Worm (Caenorhabditis elegans) whole organism, L1 larva: Measurements from ENCODE around the gene pfas-1.

Experiments
- C16A3.4 ChIP-seq: fragments of 150-350 bp; optimal IDR thresholded peaks from 2 replicates; lab custom pipeline; 2014; ENCODE audit warnings: missing biosample characterization, missing genetic modification characterization
- C34B4.2 ChIP-seq: sonication (generic microtip); optimal IDR thresholded peaks from 2 replicates; lab custom pipeline; 2017; ENCODE audit warnings: mild to moderate bottlenecking, missing genetic modification characterization, missing compliant biosample characterization
- Y116A8C.19 ChIP-seq: sonication (generic microtip); optimal IDR thresholded peaks from 2 replicates; lab custom pipeline; 2016; ENCODE audit warnings: missing compliant biosample characterization, missing genetic modification characterization, borderline replicate concordance
- alr-1 ChIP-seq: fragments of 200-800 bp; sonication (Bioruptor generic); optimal IDR thresholded peaks from 2 replicates; lab custom pipeline; 2018; ENCODE audit warnings: borderline replicate concordance, mild to moderate bottlenecking, missing genetic modification characterization, missing compliant biosample characterization
- ama-1 ChIP-seq: fragments of 150-350 bp; optimal IDR thresholded peaks from 2 replicates; lab custom pipeline; 2014
- ceh-63 ChIP-seq: fragments of 200-800 bp; sonication (Bioruptor generic); optimal IDR thresholded peaks from 2 replicates; lab custom pipeline; 2018; ENCODE audit warnings: mild to moderate bottlenecking, missing genetic modification characterization, missing compliant biosample characterization
- ceh-88 ChIP-seq: fragments of 200-800 bp; sonication (Bioruptor generic); IDR thresholded peaks from 2 replicates; pipeline ENCODE4 v1.3.6; 2022; ENCODE audit warnings: missing genetic modification characterization, missing compliant biosample characterization
- ces-1 ChIP-seq: fragments of 150-350 bp; optimal IDR thresholded peaks from 2 replicates; lab custom pipeline; 2014; ENCODE audit warnings: missing biosample characterization, missing genetic modification reagents, missing genetic modification characterization
- efl-3 ChIP-seq: fragments of 200-800 bp; sonication (Bioruptor generic); optimal IDR thresholded peaks from 2 replicates; lab custom pipeline; 2018; ENCODE audit warnings: mild to moderate bottlenecking, missing genetic modification characterization, missing compliant biosample characterization
- egl-13 ChIP-seq: sonication (generic microtip); optimal IDR thresholded peaks from 2 replicates; lab custom pipeline; 2016; ENCODE audit warnings: missing genotype, missing genetic modification reagents, missing genetic modification characterization, missing compliant biosample characterization
- elt-2 ChIP-seq: sonication (generic microtip); optimal IDR thresholded peaks from 2 replicates; lab custom pipeline; 2016; ENCODE audit warnings: missing genetic modification characterization, mild to moderate bottlenecking, inconsistent platforms, missing compliant biosample characterization, missing genetic modification reagents
- elt-3 ChIP-seq, 6 experiments: fragments of 150-350 bp in 1 of 6; sonication (generic microtip); optimal IDR thresholded peaks; 2 replicates each; lab custom pipeline; 2017 to 2018; ENCODE audit warnings: missing biosample characterization in 6 of 6, missing genetic modification characterization in 6 of 6, inconsistent platforms in 1 of 6
- fkh-10 ChIP-seq: sonication (generic microtip); optimal IDR thresholded peaks from 2 replicates; lab custom pipeline; 2017; ENCODE audit warnings: missing biosample characterization, missing genetic modification reagents, missing genetic modification characterization
- fkh-4 ChIP-seq: sonication (generic microtip); optimal IDR thresholded peaks from 2 replicates; lab custom pipeline; 2016; ENCODE audit warnings: missing compliant biosample characterization, missing genetic modification characterization, borderline replicate concordance
- hlh-17 ChIP-seq: fragments of 200-800 bp; sonication (Bioruptor generic); optimal IDR thresholded peaks from 2 replicates; lab custom pipeline; 2018; ENCODE audit warnings: missing genetic modification characterization, mild to moderate bottlenecking, missing compliant biosample characterization, moderate library complexity, borderline replicate concordance
- hlh-4 ChIP-seq: sonication (generic microtip); optimal IDR thresholded peaks from 2 replicates; lab custom pipeline; 2016; ENCODE audit warnings: mild to moderate bottlenecking, missing genetic modification characterization, missing compliant biosample characterization
- irx-1 ChIP-seq: sonication (generic microtip); optimal IDR thresholded peaks from 2 replicates; lab custom pipeline; 2016; ENCODE audit warnings: missing genetic modification characterization, missing compliant biosample characterization
- isw-1 ChIP-seq: fragments of 200-800 bp; sonication (Bioruptor generic); IDR thresholded peaks from 2 replicates; pipeline ENCODE4 v1.3.6; 2022; ENCODE audit warnings: missing genetic modification characterization, missing compliant biosample characterization
- jun-1 ChIP-seq: fragments of 150-350 bp; optimal IDR thresholded peaks from 2 replicates; lab custom pipeline; 2014; ENCODE audit warnings: missing biosample characterization, missing genetic modification reagents, missing genetic modification characterization
- lin-13 ChIP-seq: fragments of 150-350 bp; optimal IDR thresholded peaks from 2 replicates; lab custom pipeline; 2014; ENCODE audit warnings: missing biosample characterization, missing genetic modification reagents, missing genetic modification characterization
- lin-39 ChIP-seq: fragments of 150-350 bp; optimal IDR thresholded peaks from 2 replicates; lab custom pipeline; 2014; ENCODE audit warnings: missing biosample characterization, missing genetic modification reagents, missing genetic modification characterization
- lsy-2 ChIP-seq, 2 experiments: fragments of 150-350 bp; optimal IDR thresholded peaks; 2 replicates each; lab custom pipeline; 2014; ENCODE audit warnings: missing biosample characterization in 2 of 2, missing genetic modification characterization in 2 of 2
- mab-9 ChIP-seq: fragments of 200-800 bp; sonication (Bioruptor generic); IDR thresholded peaks from 2 replicates; pipeline ENCODE4 v1.3.6; 2022; ENCODE audit warnings: missing genetic modification reagents, missing genetic modification characterization, missing compliant biosample characterization
- mdl-1 ChIP-seq, 2 experiments: fragments of 150-350 bp; optimal IDR thresholded peaks; 2 replicates each; lab custom pipeline; 2014 to 2017; ENCODE audit warnings: missing biosample characterization in 2 of 2, missing genetic modification characterization in 2 of 2, inconsistent platforms in 1 of 2
- mef-2 ChIP-seq: fragments of 150-350 bp; optimal IDR thresholded peaks from 2 replicates; lab custom pipeline; 2014; ENCODE audit warnings: missing biosample characterization, missing genetic modification characterization
- mep-1 ChIP-seq: fragments of 150-350 bp; optimal IDR thresholded peaks from 2 replicates; lab custom pipeline; 2014; ENCODE audit warnings: missing biosample characterization, missing genetic modification characterization
- nhr-12 ChIP-seq: sonication (generic microtip); optimal IDR thresholded peaks from 2 replicates; lab custom pipeline; 2017; ENCODE audit warnings: missing biosample characterization, missing genetic modification characterization
- nhr-19 ChIP-seq: fragments of 200-800 bp; sonication (Bioruptor generic); conservative IDR thresholded peaks from 2 replicates; pipeline ENCODE4 v1.3.6; 2022; ENCODE audit warnings: missing genetic modification characterization, missing compliant biosample characterization
- nhr-20 ChIP-seq: sonication (generic microtip); optimal IDR thresholded peaks from 2 replicates; lab custom pipeline; 2016; ENCODE audit warnings: mild to moderate bottlenecking, missing genetic modification characterization, missing compliant biosample characterization
- nhr-237 ChIP-seq: fragments of 150-350 bp; optimal IDR thresholded peaks from 2 replicates; lab custom pipeline; 2014; ENCODE audit warnings: missing biosample characterization, missing genetic modification characterization
- nhr-28 ChIP-seq: fragments of 150-350 bp; optimal IDR thresholded peaks from 2 replicates; lab custom pipeline; 2014; ENCODE audit warnings: missing biosample characterization, missing genetic modification characterization
- nhr-47 ChIP-seq: sonication (generic microtip); optimal IDR thresholded peaks from 2 replicates; lab custom pipeline; 2016; ENCODE audit warnings: mild to moderate bottlenecking, missing genetic modification characterization, moderate library complexity, missing compliant biosample characterization
- nhr-84 ChIP-seq: sonication (generic microtip); optimal IDR thresholded peaks from 2 replicates; lab custom pipeline; 2017; ENCODE audit warnings: missing biosample characterization, missing genetic modification characterization
- nhr-85 ChIP-seq: sonication (generic microtip); peaks from one replicate; lab custom pipeline; 2016; ENCODE audit warnings: missing genetic modification characterization, inconsistent platforms, missing compliant biosample characterization
- pag-3 ChIP-seq: sonication (generic microtip); optimal IDR thresholded peaks from 2 replicates; lab custom pipeline; 2017; ENCODE audit warnings: missing genetic modification characterization, mild to moderate bottlenecking, missing compliant biosample characterization, antibody characterized with exemption, borderline replicate concordance; ENCODE audit not compliant: insufficient read depth
- pax-3 ChIP-seq: fragments of 200-800 bp; sonication (Bioruptor generic); optimal IDR thresholded peaks from 2 replicates; lab custom pipeline; 2018; ENCODE audit warnings: mild to moderate bottlenecking, missing genetic modification characterization, moderate library complexity, missing compliant biosample characterization
- pqm-1 ChIP-seq: sonication (generic microtip); optimal IDR thresholded peaks from 3 replicates; lab custom pipeline; 2017; ENCODE audit warnings: missing biosample characterization, missing genetic modification characterization
- skn-1 ChIP-seq: fragments of 150-350 bp; optimal IDR thresholded peaks from 2 replicates; lab custom pipeline; 2014; ENCODE audit warnings: missing biosample characterization, missing genetic modification characterization
- snpc-4 ChIP-seq: fragments of 150-350 bp; optimal IDR thresholded peaks from 2 replicates; lab custom pipeline; 2014; ENCODE audit warnings: missing biosample characterization, missing genetic modification characterization
- snu-23 ChIP-seq: sonication (generic microtip); optimal IDR thresholded peaks from 2 replicates; lab custom pipeline; 2016; ENCODE audit warnings: missing genetic modification characterization, missing compliant biosample characterization
- sox-4 ChIP-seq: sonication (generic microtip); optimal IDR thresholded peaks from 2 replicates; lab custom pipeline; 2016; ENCODE audit warnings: missing genetic modification characterization, missing compliant biosample characterization
- sup-37 ChIP-seq: fragments of 200-800 bp; sonication (Bioruptor generic); optimal IDR thresholded peaks from 2 replicates; lab custom pipeline; 2018; ENCODE audit warnings: mild to moderate bottlenecking, missing genetic modification characterization, missing compliant biosample characterization
- swsn-7 ChIP-seq: sonication (generic microtip); optimal IDR thresholded peaks from 2 replicates; lab custom pipeline; 2016; ENCODE audit warnings: missing genetic modification characterization, missing compliant biosample characterization
- tbx-2 ChIP-seq: sonication (generic microtip); optimal IDR thresholded peaks from 2 replicates; lab custom pipeline; 2016; ENCODE audit warnings: missing genetic modification characterization, missing compliant biosample characterization
- tlp-1 ChIP-seq: fragments of 150-350 bp; optimal IDR thresholded peaks from 2 replicates; lab custom pipeline; 2014; ENCODE audit warnings: missing biosample characterization, missing genetic modification characterization
- unc-30 ChIP-seq: sonication (generic microtip); optimal IDR thresholded peaks from 2 replicates; lab custom pipeline; 2017; ENCODE audit warnings: missing biosample characterization, missing genetic modification characterization
- unc-62 ChIP-seq: fragments of 150-350 bp; optimal IDR thresholded peaks from 2 replicates; lab custom pipeline; 2014; ENCODE audit warnings: missing biosample characterization, missing genetic modification reagents, missing genetic modification characterization
- unc-86 ChIP-seq: sonication (generic microtip); optimal IDR thresholded peaks from 2 replicates; lab custom pipeline; 2016; ENCODE audit warnings: missing genetic modification characterization, missing compliant biosample characterization
- vab-15 ChIP-seq: sonication (generic microtip); optimal IDR thresholded peaks from 2 replicates; lab custom pipeline; 2017; ENCODE audit warnings: missing genotype, mild to moderate bottlenecking, missing genetic modification characterization, missing compliant biosample characterization
- zip-4 ChIP-seq: fragments of 200-800 bp; sonication (Bioruptor generic); optimal IDR thresholded peaks from 2 replicates; lab custom pipeline; 2018; ENCODE audit warnings: mild to moderate bottlenecking, missing genetic modification characterization, moderate library complexity, missing compliant biosample characterization
- ztf-11 ChIP-seq, 2 experiments: sonication (generic microtip); optimal IDR thresholded peaks; 2 replicates each; lab custom pipeline; 2016 to 2017; ENCODE audit warnings: missing genetic modification characterization in 2 of 2, missing biosample characterization in 1 of 2, missing compliant biosample characterization in 1 of 2
- ztf-4 ChIP-seq: fragments of 150-350 bp; optimal IDR thresholded peaks from 2 replicates; lab custom pipeline; 2014; ENCODE audit warnings: missing biosample characterization, missing genetic modification characterization

pfas-1 gene

ce11 chrIII:4643262-4643661 lies at the start of gene pfas-1:
pfas-1 (minus strand) TSS chrIII:4643310.
- TF ChIP-seq elt-2: peak; percentile 21
- TF ChIP-seq tlp-1 (tag; lab: Kevin White, UChicago): peak; percentile 41
- TF ChIP-seq C34B4.2 (tag; lab: Kevin White, UChicago): no peak

- TF ChIP-seq lin-13 (GFP tag; lab: Kevin White, UChicago): peak; percentile 59
- no peak for TF ChIP-seq mab-9 (GFP tag; lab: Robert Waterston, UW)
- TF ChIP-seq swsn-7 (tag; lab: Kevin White, UChicago): peak; percentile 70
- TF ChIP-seq alr-1: no peak
- TF ChIP-seq pag-3: no peak
- peak; percentile 42 for TF ChIP-seq pax-3 (tag; lab: Kevin White, UChicago)
- TF ChIP-seq tbx-2 (tag; lab: Kevin White, UChicago): peak; percentile 53
- no peak for TF ChIP-seq fkh-10 (GFP tag; lab: Kevin White, UChicago)
- peak; percentile 4 for TF ChIP-seq zip-4 (GFP tag; lab: Kevin White, UChicago)
- no peak for TF ChIP-seq vab-15 (tag; lab: Kevin White, UChicago)
- TF ChIP-seq mep-1 (tag; lab: Kevin White, UChicago): peak; percentile 87
- no peak for TF ChIP-seq unc-30
- TF ChIP-seq mdl-1 (tag; optimal IDR thresholded peaks at IDR 0.05; lab: Kevin White, UChicago): peak in 1 of 2 experiments; percentile 94
- peak; percentile 50 for TF ChIP-seq ztf-4
- TF ChIP-seq skn-1 (tag; lab: Kevin White, UChicago): peak; percentile 47
- no peak for TF ChIP-seq snpc-4
- TF ChIP-seq nhr-84: no peak
- TF ChIP-seq unc-62: no peak
- TF ChIP-seq fkh-4 (tag; lab: Kevin White, UChicago): no peak
- peak; percentile 66 for TF ChIP-seq ama-1 (lab: Kevin White, UChicago)
- peak; percentile 5 for TF ChIP-seq mef-2 (tag; lab: Kevin White, UChicago)
- peak; percentile 64 to 79 for TF ChIP-seq lsy-2 (tag; optimal IDR thresholded peaks at IDR 0.05; lab: Kevin White, UChicago)
- TF ChIP-seq nhr-12 (tag; lab: Kevin White, UChicago): no peak
- no peak for TF ChIP-seq efl-3
- peak; percentile 68 for TF ChIP-seq nhr-85 (tag; lab: Kevin White, UChicago)
- peak; percentile 78 for TF ChIP-seq nhr-20
- TF ChIP-seq jun-1 (tag; lab: Kevin White, UChicago): peak; percentile 37
- TF ChIP-seq C16A3.4 (tag; lab: Kevin White, UChicago): peak; percentile 82
- no peak for TF ChIP-seq ceh-88
- TF ChIP-seq Y116A8C.19 (tag; lab: Kevin White, UChicago): no peak
- no peak for TF ChIP-seq hlh-17 (GFP tag; lab: Kevin White, UChicago)
- TF ChIP-seq ztf-11 (tag; optimal IDR thresholded peaks at IDR 0.05; lab: Kevin White, UChicago): peak in 1 of 2 experiments; percentile 15
- peak; percentile 73 for TF ChIP-seq nhr-47 (tag; lab: Kevin White, UChicago)
- no peak for TF ChIP-seq nhr-28 (tag; lab: Kevin White, UChicago)
- TF ChIP-seq ceh-63 (GFP tag; lab: Kevin White, UChicago): no peak
- TF ChIP-seq sup-37 (GFP tag; lab: Kevin White, UChicago): peak; percentile 49
- TF ChIP-seq ces-1 (GFP tag; lab: Kevin White, UChicago): no peak
- TF ChIP-seq nhr-19 (GFP tag; lab: Robert Waterston, UW): peak; percentile 77
- no peak for TF ChIP-seq isw-1 (GFP tag; lab: Robert Waterston, UW)
- TF ChIP-seq lin-39: no peak
- no peak for TF ChIP-seq pqm-1 (tag; lab: Kevin White, UChicago)
- peak; percentile 56 for TF ChIP-seq irx-1
- TF ChIP-seq unc-86: peak; percentile 6
- no peak for TF ChIP-seq egl-13
- peak; percentile 87 for TF ChIP-seq snu-23 (GFP tag; lab: Kevin White, UChicago)
- TF ChIP-seq elt-3 (tag; optimal IDR thresholded peaks at IDR 0.05; lab: Kevin White, UChicago): peak in 3 of 6 experiments; percentile 9 to 71 (median 21)
- TF ChIP-seq sox-4 (tag; lab: Kevin White, UChicago): no peak
- no peak for TF ChIP-seq hlh-4 (tag; lab: Kevin White, UChicago)
- TF ChIP-seq nhr-237 (tag; lab: Kevin White, UChicago): no peak
Measured at ce11 chrIII:4689595-4689994, 46.5 kb upstream of the pfas-1 start.
